Worm (Caenorhabditis elegans) whole organism, L2 larva: ENCODE measurements around the gene spp-6.
A peak's percentile ranks its signal among the peaks of the same experiment; 100 is the strongest.

Experiments used
- C34F6.9 ChIP-seq: fragments of 150-350 bp; optimal IDR thresholded peaks from 2 replicates; lab custom pipeline; 2014; ENCODE audit warnings: missing biosample characterization, missing genetic modification characterization
- R02D3.7 ChIP-seq: fragments of 150-350 bp; optimal IDR thresholded peaks from 2 replicates; lab custom pipeline; 2014; ENCODE audit warnings: missing biosample characterization, missing genetic modification characterization
- Y55F3AM.14 ChIP-seq: fragments of 200-800 bp; sonication (Bioruptor generic); optimal IDR thresholded peaks from 2 replicates; lab custom pipeline; 2018; ENCODE audit warnings: mild to moderate bottlenecking, missing genetic modification characterization, missing compliant biosample characterization
- ZK546.5 ChIP-seq: sonication (generic microtip); optimal IDR thresholded peaks from 2 replicates; lab custom pipeline; 2017; ENCODE audit warnings: missing biosample characterization, missing genetic modification characterization
- alr-1 ChIP-seq: fragments of 150-350 bp; optimal IDR thresholded peaks from 2 replicates; lab custom pipeline; 2014; ENCODE audit warnings: missing biosample characterization, missing genetic modification characterization
- aly-2 ChIP-seq: fragments of 150-350 bp; optimal IDR thresholded peaks from 2 replicates; lab custom pipeline; 2014; ENCODE audit warnings: missing biosample characterization, missing genetic modification characterization
- ama-1 ChIP-seq: fragments of 150-350 bp; optimal IDR thresholded peaks from 2 replicates; lab custom pipeline; 2018; ENCODE audit warnings: inconsistent platforms
- blmp-1 ChIP-seq: sonication (generic microtip); optimal IDR thresholded peaks from 2 replicates; lab custom pipeline; 2017; ENCODE audit warnings: missing genetic modification characterization, mild to moderate bottlenecking, missing compliant biosample characterization, antibody characterized with exemption, moderate library complexity; ENCODE audit not compliant: insufficient read depth
- ceh-16 ChIP-seq: fragments of 150-350 bp; optimal IDR thresholded peaks from 2 replicates; lab custom pipeline; 2014; ENCODE audit warnings: missing biosample characterization, missing genetic modification characterization
- ceh-82 ChIP-seq: fragments of 150-350 bp; optimal IDR thresholded peaks from 2 replicates; lab custom pipeline; 2014; ENCODE audit warnings: missing biosample characterization, missing genetic modification characterization
- crh-2 ChIP-seq: sonication (generic microtip); optimal IDR thresholded peaks from 2 replicates; lab custom pipeline; 2017; ENCODE audit warnings: missing biosample characterization, missing genetic modification characterization
- dmd-4 ChIP-seq: sonication (generic microtip); optimal IDR thresholded peaks from 2 replicates; lab custom pipeline; 2017; ENCODE audit warnings: missing biosample characterization, missing genetic modification characterization
- egl-27 ChIP-seq: sonication (generic microtip); optimal IDR thresholded peaks from 3 replicates; lab custom pipeline; 2017; ENCODE audit warnings: missing biosample characterization, missing genetic modification reagents, missing genetic modification characterization
- elt-1 ChIP-seq: fragments of 150-350 bp; optimal IDR thresholded peaks from 2 replicates; lab custom pipeline; 2014; ENCODE audit warnings: missing biosample characterization, missing genetic modification characterization
- elt-3 ChIP-seq: sonication (generic microtip); optimal IDR thresholded peaks from 2 replicates; lab custom pipeline; 2017; ENCODE audit warnings: missing biosample characterization, missing genetic modification characterization
- fos-1 ChIP-seq: fragments of 150-350 bp; optimal IDR thresholded peaks from 2 replicates; lab custom pipeline; 2014; ENCODE audit warnings: missing biosample characterization, missing genetic modification characterization
- gmeb-1 ChIP-seq: fragments of 150-350 bp; optimal IDR thresholded peaks from 2 replicates; lab custom pipeline; 2014; ENCODE audit warnings: missing biosample characterization, missing genetic modification characterization
- lin-11 ChIP-seq: fragments of 150-350 bp; sonication (generic microtip); optimal IDR thresholded peaks from 2 replicates; lab custom pipeline; 2014; ENCODE audit warnings: missing biosample characterization, missing genetic modification characterization, inconsistent platforms, mixed read lengths
- lin-13 ChIP-seq: fragments of 150-350 bp; optimal IDR thresholded peaks from 2 replicates; lab custom pipeline; 2014; ENCODE audit warnings: missing biosample characterization, missing genetic modification reagents, missing genetic modification characterization
- lin-39 ChIP-seq: fragments of 150-350 bp; optimal IDR thresholded peaks from 2 replicates; lab custom pipeline; 2014; ENCODE audit warnings: missing biosample characterization, missing genetic modification reagents, missing genetic modification characterization
- lsy-2 ChIP-seq, 2 experiments: fragments of 150-350 bp in 1 of 2; sonication (generic microtip) in 1 of 2; optimal IDR thresholded peaks; 2 replicates each; lab custom pipeline; 2014 to 2017; ENCODE audit warnings: missing biosample characterization in 2 of 2, missing genetic modification characterization in 2 of 2
- mab-5 ChIP-seq: fragments of 150-350 bp; optimal IDR thresholded peaks from 2 replicates; lab custom pipeline; 2014; ENCODE audit warnings: missing biosample characterization, missing genetic modification characterization
- mbf-1 ChIP-seq: sonication (generic microtip); optimal IDR thresholded peaks from 2 replicates; lab custom pipeline; 2017; ENCODE audit warnings: missing biosample characterization, missing genetic modification characterization
- mdl-1 ChIP-seq, 2 experiments: fragments of 150-350 bp in 1 of 2; sonication (generic microtip) in 1 of 2; optimal IDR thresholded peaks; 2 replicates each; lab custom pipeline; 2017; ENCODE audit warnings: missing biosample characterization in 2 of 2, missing genetic modification characterization in 2 of 2
- nhr-10 ChIP-seq: sonication (generic microtip); optimal IDR thresholded peaks from 2 replicates; lab custom pipeline; 2017; ENCODE audit warnings: missing biosample characterization, missing genetic modification characterization
- nhr-11 ChIP-seq: fragments of 150-350 bp; optimal IDR thresholded peaks from 2 replicates; lab custom pipeline; 2014; ENCODE audit warnings: missing biosample characterization, missing genetic modification characterization
- nhr-12 ChIP-seq: fragments of 150-350 bp; optimal IDR thresholded peaks from 2 replicates; lab custom pipeline; 2014; ENCODE audit warnings: missing biosample characterization, missing genetic modification characterization
- nhr-129 ChIP-seq: fragments of 150-350 bp; optimal IDR thresholded peaks from 2 replicates; lab custom pipeline; 2014; ENCODE audit warnings: missing biosample characterization, missing genetic modification characterization
- nhr-21 ChIP-seq: fragments of 150-350 bp; optimal IDR thresholded peaks from 2 replicates; lab custom pipeline; 2014; ENCODE audit warnings: missing biosample characterization, missing genetic modification characterization
- nhr-23 ChIP-seq: fragments of 150-350 bp; optimal IDR thresholded peaks from 2 replicates; lab custom pipeline; 2014; ENCODE audit warnings: missing biosample characterization, missing genetic modification reagents, missing genetic modification characterization
- nhr-237 ChIP-seq: fragments of 150-350 bp; optimal IDR thresholded peaks from 2 replicates; lab custom pipeline; 2014; ENCODE audit warnings: missing biosample characterization, missing genetic modification characterization
- nhr-6 ChIP-seq: fragments of 150-350 bp; optimal IDR thresholded peaks from 2 replicates; lab custom pipeline; 2014; ENCODE audit warnings: missing biosample characterization, missing genetic modification characterization
- nhr-77 ChIP-seq: fragments of 150-350 bp; optimal IDR thresholded peaks from 2 replicates; lab custom pipeline; 2014; ENCODE audit warnings: missing biosample characterization, missing genetic modification characterization
- peb-1 ChIP-seq: fragments of 150-350 bp; optimal IDR thresholded peaks from 2 replicates; lab custom pipeline; 2014; ENCODE audit warnings: missing biosample characterization, missing genetic modification characterization
- sem-4 ChIP-seq: fragments of 150-350 bp; optimal IDR thresholded peaks from 2 replicates; lab custom pipeline; 2014; ENCODE audit warnings: missing biosample characterization, missing genetic modification reagents, missing genetic modification characterization
- skn-1 ChIP-seq: sonication (generic microtip); optimal IDR thresholded peaks from 2 replicates; lab custom pipeline; 2017; ENCODE audit warnings: missing biosample characterization, missing genetic modification characterization
- sma-3 ChIP-seq: sonication (generic microtip); optimal IDR thresholded peaks from 2 replicates; lab custom pipeline; 2016; ENCODE audit warnings: missing genetic modification reagents, missing genetic modification characterization, missing compliant biosample characterization
- sma-9 ChIP-seq, 2 experiments: fragments of 150-350 bp in 1 of 2; sonication (generic microtip) in 1 of 2; optimal IDR thresholded peaks; 2 replicates each; lab custom pipeline; 2014 to 2016; ENCODE audit warnings: missing genetic modification characterization in 2 of 2, mild to moderate bottlenecking in 1 of 2, missing biosample characterization in 1 of 2, missing compliant biosample characterization in 1 of 2, missing genetic modification reagents in 1 of 2, moderate library complexity in 1 of 2
- unc-39 ChIP-seq: fragments of 150-350 bp; optimal IDR thresholded peaks from 2 replicates; lab custom pipeline; 2014; ENCODE audit warnings: missing biosample characterization, missing genetic modification characterization
- unc-55 ChIP-seq: fragments of 150-350 bp; sonication (generic microtip); optimal IDR thresholded peaks from 3 replicates; lab custom pipeline; 2014; ENCODE audit warnings: missing biosample characterization, missing genetic modification reagents, missing genetic modification characterization
- unc-62 ChIP-seq: fragments of 150-350 bp; optimal IDR thresholded peaks from 2 replicates; lab custom pipeline; 2014; ENCODE audit warnings: missing biosample characterization, missing genetic modification reagents, missing genetic modification characterization
- zag-1 ChIP-seq: fragments of 150-350 bp; optimal IDR thresholded peaks from 2 replicates; lab custom pipeline; 2014; ENCODE audit warnings: missing biosample characterization, missing genetic modification characterization
- ztf-1 ChIP-seq: fragments of 200-800 bp; sonication (Bioruptor generic); conservative IDR thresholded peaks from 2 replicates; pipeline ENCODE4 v1.3.6; 2022; ENCODE audit warnings: missing genetic modification characterization, missing compliant biosample characterization
- ztf-11 ChIP-seq: sonication (generic microtip); optimal IDR thresholded peaks from 2 replicates; lab custom pipeline; 2017; ENCODE audit warnings: missing biosample characterization, missing genetic modification characterization
- ztf-4 ChIP-seq: fragments of 150-350 bp; optimal IDR thresholded peaks from 2 replicates; lab custom pipeline; 2014; ENCODE audit warnings: missing biosample characterization, missing genetic modification characterization

spp-6 gene

DNA sequence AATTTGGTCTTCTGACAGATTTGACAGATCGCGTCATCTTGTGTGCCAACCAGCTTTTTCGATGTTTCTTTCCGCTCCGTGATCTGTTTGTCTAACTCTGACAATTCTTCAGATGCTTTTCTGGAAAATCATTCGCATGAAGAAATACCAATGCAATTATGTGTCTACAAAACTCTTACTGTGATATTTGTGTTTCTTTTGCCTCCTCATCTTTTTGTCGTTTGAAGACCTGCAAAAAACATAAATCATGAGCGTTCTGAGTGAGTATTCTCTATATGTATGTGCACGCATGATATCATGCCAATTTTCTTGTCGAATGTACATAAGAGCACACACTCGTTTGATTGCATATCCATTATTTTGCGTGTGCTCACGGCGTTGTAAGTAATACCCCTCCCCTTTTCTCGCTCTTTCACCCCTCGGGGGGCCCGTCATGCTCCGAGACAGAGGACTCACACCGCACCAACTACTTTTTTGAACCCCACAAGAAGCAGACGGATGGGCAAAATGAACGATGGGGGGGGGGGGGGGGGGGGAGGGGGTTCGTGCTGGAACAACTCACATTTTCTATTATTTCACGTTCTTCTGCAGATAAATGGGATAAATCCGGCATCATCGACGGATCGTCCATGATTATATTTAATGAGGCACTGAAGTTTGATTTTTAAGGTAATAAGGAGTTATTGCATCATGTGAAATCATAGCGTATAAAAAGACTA lies 37.3 kb upstream of the spp-6 start, which contains the start of gene unc-10:
Gene unc-10, minus strand, starts transcription at position 652 of the 719 bp plus-strand sequence.
- TF ChIP-seq alr-1: no peak
- TF ChIP-seq Y55F3AM.14 (GFP tag; lab: Kevin White, UChicago): no peak
- TF ChIP-seq skn-1: no peak
- TF ChIP-seq peb-1: no peak
- no peak for TF ChIP-seq unc-62 (GFP tag; lab: Kevin White, UChicago)
- no peak for TF ChIP-seq ztf-4 (tag; lab: Kevin White, UChicago)
- TF ChIP-seq ztf-11 (tag; lab: Kevin White, UChicago): no peak
- no peak for TF ChIP-seq nhr-23

DNA sequence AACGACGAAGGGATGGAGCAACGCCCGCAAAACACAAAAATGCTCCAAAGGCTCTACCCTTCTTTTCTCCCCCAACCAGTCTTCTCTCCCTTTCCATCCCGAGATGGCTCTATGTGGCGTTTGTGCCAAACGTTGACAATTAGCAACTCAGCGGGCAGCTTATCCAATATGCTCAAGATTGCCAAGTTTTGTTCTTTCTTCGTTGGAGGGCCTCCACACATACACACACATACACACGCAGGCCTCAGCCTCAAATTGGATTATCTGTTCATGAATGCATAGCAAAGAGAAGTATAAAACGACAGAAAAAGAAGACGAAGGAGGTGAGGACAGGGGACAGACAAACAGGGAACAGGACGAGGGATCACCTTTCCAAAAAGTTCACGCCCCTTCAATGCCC lies 35.8 kb upstream of the spp-6 start:
- TF ChIP-seq nhr-6 (no peak), lin-11 (tag; lab: Kevin White, UChicago) (peak; percentile 12), C34F6.9 (tag; lab: Kevin White, UChicago) (peak; percentile 30)

DNA sequence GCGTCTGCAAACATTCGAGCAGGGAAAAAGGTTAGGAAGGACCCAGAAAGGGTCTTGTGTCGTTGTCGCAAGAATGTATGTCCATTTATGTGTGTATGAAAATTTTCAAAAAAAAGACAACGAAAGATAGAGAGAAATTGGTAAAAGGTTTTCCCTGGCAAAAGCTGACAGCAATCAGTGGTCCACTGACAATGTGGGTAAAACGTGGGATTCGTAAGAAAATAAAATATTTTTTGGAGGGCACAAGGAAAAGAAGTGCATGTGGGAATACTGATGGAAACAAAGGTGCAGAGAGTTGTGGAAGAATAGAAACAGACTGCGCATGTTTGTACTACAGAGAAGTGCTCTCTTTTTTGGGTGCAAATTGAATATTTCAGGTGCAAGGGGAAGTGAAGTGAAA lies 34.0 kb upstream of the spp-6 start:
- no peak for TF ChIP-seq ztf-11 (tag; lab: Kevin White, UChicago)
- TF ChIP-seq fos-1 (tag; lab: Kevin White, UChicago): no peak
- no peak for TF ChIP-seq nhr-21 (tag; lab: Kevin White, UChicago)
- TF ChIP-seq blmp-1: no peak
- no peak for TF ChIP-seq ama-1 (lab: Kevin White, UChicago)
- no peak for TF ChIP-seq ztf-1 (GFP tag; lab: Robert Waterston, UW)
- TF ChIP-seq aly-2 (tag; lab: Kevin White, UChicago): no peak
- TF ChIP-seq lin-13 (GFP tag; lab: Kevin White, UChicago): no peak
- TF ChIP-seq sma-9 (GFP tag; optimal IDR thresholded peaks at IDR 0.05; lab: Kevin White, UChicago): no peak
- TF ChIP-seq sma-9 (tag; optimal IDR thresholded peaks at IDR 0.05; lab: Kevin White, UChicago): no peak
- no peak for TF ChIP-seq mbf-1 (tag; lab: Kevin White, UChicago)
- no peak for TF ChIP-seq gmeb-1 (tag; lab: Kevin White, UChicago)

DNA sequence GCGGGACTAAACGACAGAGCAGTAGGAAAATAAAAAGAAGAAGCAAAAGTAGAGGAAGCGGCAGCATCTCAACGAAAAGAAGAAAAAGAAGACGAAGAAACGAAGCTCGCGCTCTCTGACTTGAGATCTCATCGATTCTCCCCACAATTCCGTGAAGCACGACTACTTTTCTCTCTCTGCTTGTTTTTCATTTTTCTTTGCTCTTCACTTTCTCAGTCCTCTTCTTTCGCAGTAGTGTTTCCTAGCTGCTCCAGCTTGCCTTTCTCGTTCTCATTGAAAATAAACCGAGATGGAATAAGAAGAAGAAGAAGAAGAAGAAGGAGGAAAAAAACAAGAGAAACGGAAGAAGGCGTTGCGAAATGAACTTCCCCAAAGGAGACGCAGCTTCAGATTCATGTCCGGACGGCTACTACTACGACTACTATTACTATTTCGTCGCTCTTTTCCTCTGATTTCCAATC lies 32.4 kb upstream of the spp-6 start:
- TF ChIP-seq R02D3.7 (no peak), ztf-4 (tag; lab: Kevin White, UChicago) (no peak), mdl-1 (tag; optimal IDR thresholded peaks at IDR 0.05; lab: Kevin White, UChicago) (peak in 1 of 2 experiments; percentile 23), nhr-237 (no peak), unc-55 (GFP tag; lab: Kevin White, UChicago) (peak; percentile 85), crh-2 (tag; lab: Kevin White, UChicago) (peak; percentile 68), nhr-77 (tag; lab: Kevin White, UChicago) (no peak), unc-39 (tag; lab: Kevin White, UChicago) (peak; percentile 82), nhr-11 (tag; lab: Kevin White, UChicago) (no peak), fos-1 (tag; lab: Kevin White, UChicago) (no peak), nhr-129 (peak; percentile 67), nhr-10 (no peak), skn-1 (no peak), C34F6.9 (tag; lab: Kevin White, UChicago) (peak; percentile 65), unc-62 (GFP tag; lab: Kevin White, UChicago) (no peak), Y55F3AM.14 (GFP tag; lab: Kevin White, UChicago) (peak; percentile 49), elt-1 (tag; lab: Kevin White, UChicago) (no peak), mab-5 (tag; lab: Kevin White, UChicago) (peak; percentile 16), sma-3 (no peak), ceh-16 (tag; lab: Kevin White, UChicago) (no peak), peb-1 (no peak), ceh-82 (tag; lab: Kevin White, UChicago) (no peak), lin-39 (tag; lab: Kevin White, UChicago) (no peak), sma-9 (GFP tag; optimal IDR thresholded peaks at IDR 0.05; lab: Kevin White, UChicago) (peak; percentile 22), sma-9 (tag; optimal IDR thresholded peaks at IDR 0.05; lab: Kevin White, UChicago) (no peak), sem-4 (tag; lab: Kevin White, UChicago) (peak; percentile 32), nhr-12 (tag; lab: Kevin White, UChicago) (no peak), elt-3 (tag; lab: Kevin White, UChicago) (no peak), alr-1 (no peak), nhr-23 (no peak), blmp-1 (no peak), zag-1 (tag; lab: Kevin White, UChicago) (peak; percentile 87), gmeb-1 (tag; lab: Kevin White, UChicago) (no peak), dmd-4 (tag; lab: Kevin White, UChicago) (no peak), egl-27 (tag; lab: Kevin White, UChicago) (peak; percentile 62), lin-11 (tag; lab: Kevin White, UChicago) (no peak), ztf-1 (GFP tag; lab: Robert Waterston, UW) (no peak), ZK546.5 (tag; lab: Kevin White, UChicago) (no peak), lsy-2 (tag; optimal IDR thresholded peaks at IDR 0.05; lab: Kevin White, UChicago) (peak in 1 of 2 experiments; percentile 54), mbf-1 (tag; lab: Kevin White, UChicago) (no peak)
